Worm (Caenorhabditis elegans): ENCODE measurements around the gene morc-1.

ce11 chrIII:5190671-5191174, 16.0 kb downstream of the morc-1 start, which contains the start of gene hira-1:
- TF ChIP-seq elt-3 (tag; optimal IDR thresholded peaks at IDR 0.05) (no peak), lsy-2 (tag; optimal IDR thresholded peaks at IDR 0.05) (peak in 1 of 2 experiments; percentile 56)

All from whole organism, L2 larva.